Worm (Caenorhabditis elegans) whole organism, midembryonic: Measurements from ENCODE around the gene Y75B12B.3.

Experiments used
- cog-1 ChIP-seq: sonication (generic microtip); optimal IDR thresholded peaks from 2 replicates; lab custom pipeline; 2016; ENCODE audit warnings: missing genetic modification characterization, missing compliant biosample characterization
- klf-2 ChIP-seq: fragments of 200-800 bp; sonication (Bioruptor generic); conservative IDR thresholded peaks from 2 replicates; pipeline ENCODE4 v1.3.6; 2022; ENCODE audit warnings: missing genetic modification reagents, missing genetic modification characterization, missing compliant biosample characterization
- med-1 ChIP-seq: sonication (generic microtip); optimal IDR thresholded peaks from 2 replicates; lab custom pipeline; 2017; ENCODE audit warnings: missing genetic modification characterization, mild to moderate bottlenecking, missing compliant biosample characterization, antibody characterized with exemption, missing genetic modification reagents; ENCODE audit not compliant: insufficient read depth
- ztf-23 ChIP-seq: fragments of 200-800 bp; sonication (Bioruptor generic); IDR thresholded peaks from 2 replicates; pipeline ENCODE4 v1.3.6; 2022; ENCODE audit warnings: missing genetic modification reagents, missing genetic modification characterization, missing compliant biosample characterization
- ztf-29 ChIP-seq: fragments of 200-800 bp; sonication (Bioruptor generic); IDR thresholded peaks from 2 replicates; pipeline ENCODE4 v1.3.6; 2022; ENCODE audit warnings: missing genetic modification reagents, missing genetic modification characterization, missing compliant biosample characterization

Gene Y75B12B.3

DNA sequence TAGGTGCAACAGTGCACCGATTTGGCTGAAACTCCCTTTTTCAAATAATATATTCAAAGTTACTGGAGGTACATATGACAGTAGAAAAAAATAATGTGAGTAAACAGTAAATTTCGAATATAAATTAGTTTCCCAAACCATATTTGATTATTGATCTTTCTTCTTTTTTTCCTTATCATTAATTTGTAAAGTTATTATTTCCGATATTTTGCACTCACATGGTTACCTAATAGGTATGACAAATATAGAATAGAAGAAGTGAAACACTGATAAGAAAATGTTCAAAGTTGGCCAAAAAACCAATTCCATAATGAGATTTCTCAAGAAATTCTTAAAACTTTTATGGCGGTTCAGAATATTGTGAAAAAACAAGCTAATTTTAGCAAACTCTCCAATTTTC, 46.3 kb downstream of the Y75B12B.3 start:
- TF ChIP-seq med-1 (GFP tag; lab: Kevin White, UChicago) (no peak), klf-2 (GFP tag; lab: Robert Waterston, UW) (no peak), ztf-29 (GFP tag; lab: Robert Waterston, UW) (no peak), cog-1 (no peak)

- TF ChIP-seq cog-1 (peak; percentile 1), ztf-23 (GFP tag; lab: Robert Waterston, UW) (0 out of 2 replicates have a peak, but pooled peaks have one; percentile 37), med-1 (GFP tag; lab: Kevin White, UChicago) (no peak)
These were observed 49.3 kb downstream of the Y75B12B.3 start, which contains the start of gene aipl-1 for ce11 chrV:15136772-15137171. Gene aipl-1, minus strand, starts transcription at chrV:15136801.
